Worm (Caenorhabditis elegans): ENCODE results near the gene ZK470.6.
A peak's percentile ranks its signal among the peaks of the same experiment; 100 is the strongest.
"Not testable (repeated sequence)": the region's sequence is repeated elsewhere in the genome, so short reads cannot be mapped to it uniquely, and the experiment has no call there.

The ZK470.6 gene

DNA sequence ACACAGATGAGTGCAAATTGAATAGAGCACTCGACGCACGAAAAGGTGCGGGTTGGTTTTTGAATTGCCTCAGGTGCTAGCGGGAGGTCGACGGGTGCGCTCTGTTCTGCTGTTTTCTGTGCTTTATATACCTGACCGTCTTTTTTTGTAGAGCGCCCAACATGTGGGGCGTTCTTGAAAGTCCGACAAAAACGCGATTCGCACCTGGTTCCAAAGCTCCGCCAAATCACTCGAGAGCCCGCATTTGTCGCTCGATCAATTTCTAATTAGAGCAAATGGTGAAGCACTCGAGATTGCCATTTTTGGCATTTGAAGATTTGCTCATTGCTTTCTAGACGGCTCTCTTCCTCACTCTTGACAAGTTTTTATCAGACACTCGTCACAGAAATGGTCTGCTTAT is at the start of gene ZK470.6:
Gene ZK470.6 (minus strand): TSS at position 101 of the 400 bp plus-strand sequence.
- no peak for TF ChIP-seq unc-62 (GFP tag; optimal IDR thresholded peaks at IDR 0.05)

DNA sequence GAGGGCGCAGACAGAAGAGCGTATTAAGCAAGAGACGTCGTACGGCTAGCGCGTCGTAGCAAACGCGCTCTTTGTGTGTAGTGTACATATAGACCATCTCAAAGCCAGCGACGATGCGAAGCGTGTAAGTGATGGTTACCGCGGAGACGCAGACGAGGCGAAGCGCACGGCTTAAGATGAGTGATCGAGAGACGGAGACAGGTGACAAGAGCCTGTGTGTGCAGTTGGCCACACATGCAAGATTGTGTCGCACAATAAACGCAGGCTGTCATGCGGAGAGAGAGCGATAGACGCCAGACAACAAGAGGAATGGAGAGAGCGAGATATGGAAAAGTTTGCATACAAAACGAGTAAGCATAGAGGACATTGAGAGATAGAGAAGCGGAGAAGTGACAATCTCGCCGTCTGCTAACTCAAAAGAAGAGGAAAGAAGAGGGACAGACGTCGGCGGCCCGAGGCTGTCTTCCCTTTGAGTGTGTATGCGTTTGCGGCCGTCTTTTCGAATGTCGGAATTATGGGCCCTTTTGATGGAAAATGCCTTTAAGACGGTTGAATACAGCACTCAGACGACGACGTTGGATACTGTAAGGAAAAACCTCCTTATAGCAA is 45.6 kb upstream of the ZK470.6 start:
- no peak for TF ChIP-seq unc-62 (GFP tag; optimal IDR thresholded peaks at IDR 0.05)

DNA sequence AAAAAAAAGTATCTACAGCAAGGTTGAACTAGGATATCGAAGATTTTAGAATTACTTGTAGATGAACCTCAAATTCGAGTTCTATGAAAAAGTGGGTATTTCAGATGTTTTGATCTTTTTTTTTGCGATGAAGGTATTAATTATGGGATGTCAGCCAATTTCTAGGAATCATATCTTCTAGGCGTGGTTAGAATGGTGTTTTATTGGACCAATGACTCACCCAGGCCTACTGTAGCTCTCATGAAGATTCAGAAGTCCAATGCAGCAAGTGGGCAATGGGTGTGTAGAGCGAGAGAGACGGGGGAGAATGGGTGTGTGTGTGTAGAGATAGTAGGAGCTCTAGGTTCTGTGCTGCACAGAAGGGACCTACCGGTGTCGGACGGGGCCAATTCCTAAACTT is 44.9 kb upstream of the ZK470.6 start:
- TF ChIP-seq unc-62 (GFP tag; optimal IDR thresholded peaks at IDR 0.05), result no peak

DNA sequence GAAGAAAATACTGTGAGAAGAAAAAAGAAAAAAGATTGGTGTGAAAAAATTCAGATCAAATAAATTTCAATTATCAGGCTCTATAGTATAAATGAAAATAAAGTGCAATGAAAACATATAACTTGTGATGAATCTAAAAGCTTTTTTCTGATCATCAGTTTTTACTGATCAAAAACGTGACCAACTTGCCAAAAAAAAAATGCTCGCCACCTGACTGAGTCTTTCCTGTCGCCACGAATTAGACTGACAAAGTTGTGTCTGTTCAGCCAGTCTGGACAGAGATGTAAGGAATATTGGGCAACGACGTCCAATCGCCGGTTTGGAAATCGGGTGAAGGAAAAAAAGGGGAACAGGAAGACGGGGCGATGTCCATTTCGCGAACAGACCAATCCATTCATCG is 42.2 kb upstream of the ZK470.6 start:
- no peak for TF ChIP-seq unc-62 (GFP tag; optimal IDR thresholded peaks at IDR 0.05)

DNA sequence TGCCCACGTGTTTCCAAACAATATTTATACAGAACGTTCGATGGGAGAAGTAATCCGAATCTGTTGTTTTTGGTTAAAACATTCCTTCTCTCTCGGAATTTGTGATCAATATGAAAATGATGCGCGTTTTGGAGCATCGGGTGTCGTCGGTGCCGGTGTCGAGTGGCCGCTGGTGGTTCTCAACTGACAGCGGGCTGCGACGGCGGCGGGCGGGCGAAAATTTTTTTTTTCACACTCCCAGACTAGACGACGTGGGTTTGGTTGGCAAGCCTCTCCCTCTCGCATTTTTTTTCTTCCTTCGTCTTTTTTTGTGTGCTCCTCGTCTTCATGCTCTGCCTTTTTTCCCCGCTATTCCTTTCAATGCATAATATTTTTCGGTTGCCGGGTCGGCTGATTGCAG is 40.9 kb upstream of the ZK470.6 start, which contains the start of gene W01H2.2:
Gene W01H2.2 (minus strand): TSS at position 285 of the 400 bp plus-strand sequence.
- no peak for TF ChIP-seq unc-62 (GFP tag; optimal IDR thresholded peaks at IDR 0.05)

DNA sequence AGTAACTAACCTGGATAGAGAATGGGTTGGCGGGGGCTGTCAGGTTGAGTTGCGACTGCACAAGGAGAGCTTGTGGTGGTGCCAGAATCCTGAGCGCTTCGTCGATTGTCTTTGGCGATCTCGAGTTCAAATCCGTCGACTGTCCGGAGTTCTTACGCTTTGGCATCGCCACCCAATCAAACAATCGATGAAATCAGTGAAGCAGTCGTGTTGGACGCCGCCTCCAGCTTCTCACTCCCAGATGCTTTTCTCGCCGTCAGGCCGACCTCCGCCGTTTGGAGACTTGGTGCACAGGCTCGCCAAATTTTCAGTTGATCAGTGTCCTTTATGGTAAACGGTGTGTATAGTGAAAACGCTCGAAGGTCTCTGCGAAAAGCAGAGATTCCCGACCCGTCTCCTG is 39.6 kb upstream of the ZK470.6 start, which contains the start of the genes F20B6.10 and hpk-1:
Gene F20B6.10 (minus strand): TSS at position 303 of the 400 bp plus-strand sequence.
Gene hpk-1 (minus strand): TSS at position 397 of the 400 bp plus-strand sequence.
- no peak for TF ChIP-seq unc-62 (GFP tag; optimal IDR thresholded peaks at IDR 0.05)

DNA sequence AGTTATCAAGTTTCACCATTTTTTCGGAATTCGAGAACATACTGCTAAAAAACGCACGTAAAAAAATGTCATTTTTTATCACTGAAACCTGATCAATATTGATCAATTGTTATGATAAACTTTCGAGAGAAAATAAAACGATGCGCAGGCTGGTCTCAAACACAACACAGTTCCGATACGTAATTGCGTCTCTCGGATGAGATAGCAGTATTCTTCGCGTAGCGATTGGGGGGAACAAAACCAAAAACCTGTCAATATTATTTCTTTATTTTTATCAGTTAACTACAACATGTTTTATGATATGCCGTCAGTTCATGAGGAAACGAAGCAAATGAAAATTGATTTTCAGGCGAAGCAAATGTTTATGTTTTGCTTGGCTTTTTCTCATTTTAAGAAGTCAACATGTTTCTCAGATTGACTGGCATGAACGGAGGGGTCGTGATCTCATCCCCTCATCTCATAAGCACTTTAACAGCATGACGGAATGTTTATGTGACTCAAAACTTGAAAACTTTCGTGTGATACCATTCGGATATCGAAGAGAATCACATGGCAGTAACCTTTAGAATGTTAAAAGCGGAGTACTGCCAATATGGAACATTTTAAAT is 38.3 kb upstream of the ZK470.6 start:
- TF ChIP-seq unc-62 (GFP tag; optimal IDR thresholded peaks at IDR 0.05), result no peak

DNA sequence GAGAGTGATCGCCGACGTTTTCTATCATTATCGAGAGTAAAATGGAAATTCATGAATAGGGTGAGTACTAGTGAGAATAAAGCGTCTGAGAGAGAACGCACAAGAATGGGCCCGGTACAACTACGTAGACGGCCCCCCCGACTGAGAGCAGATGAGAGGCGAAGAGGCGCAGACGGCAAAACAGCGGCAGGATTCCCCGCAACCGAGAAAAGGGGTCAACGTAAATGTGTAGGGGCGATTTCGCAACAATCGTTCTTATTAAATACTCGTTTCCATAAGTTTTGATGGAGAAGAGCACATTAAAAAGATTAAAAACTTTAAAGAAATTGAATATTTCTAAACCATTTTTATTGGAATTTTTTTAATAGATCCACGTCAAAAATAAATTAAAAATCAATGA is 37.3 kb upstream of the ZK470.6 start:
- no peak for TF ChIP-seq unc-62 (GFP tag; optimal IDR thresholded peaks at IDR 0.05)

DNA sequence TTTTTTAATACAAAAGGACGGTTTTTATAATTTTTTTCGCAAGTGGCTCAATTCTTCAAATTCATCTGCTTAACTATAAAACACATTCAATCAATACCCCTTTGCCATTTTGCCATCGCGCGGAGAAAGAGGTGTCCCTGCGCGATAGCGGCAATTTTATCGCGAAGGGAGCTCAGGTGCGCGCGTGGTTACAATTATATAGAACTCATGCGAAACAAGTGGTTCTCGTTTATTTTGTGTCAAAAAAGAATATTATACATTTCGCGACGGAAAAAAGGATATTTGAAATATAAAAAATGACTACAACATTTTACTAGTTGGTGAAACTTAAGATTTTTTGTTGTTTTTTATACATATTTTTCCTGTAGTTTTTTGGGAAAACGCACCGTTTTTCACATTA is 31.8 kb upstream of the ZK470.6 start:
- TF ChIP-seq unc-62 (GFP tag; optimal IDR thresholded peaks at IDR 0.05), result peak; percentile 62

DNA sequence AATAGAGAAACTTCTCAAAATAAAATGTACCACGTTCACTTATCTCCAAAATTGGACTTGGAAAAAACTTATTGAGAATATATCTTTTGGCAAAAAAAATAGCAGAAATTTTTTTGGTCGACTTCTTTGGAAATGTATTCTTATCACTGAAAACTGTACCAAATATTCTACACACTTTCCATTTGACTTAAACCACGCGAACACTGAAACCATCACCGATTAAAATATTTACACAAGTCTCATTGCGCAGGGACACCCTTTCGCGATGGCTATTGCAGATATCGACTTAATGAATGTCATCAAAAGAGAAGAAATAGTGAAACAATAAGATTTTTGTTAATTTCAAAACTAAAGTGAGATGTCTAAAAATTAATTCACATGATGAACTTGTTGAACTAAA is 31.2 kb upstream of the ZK470.6 start:
- TF ChIP-seq unc-62 (GFP tag; optimal IDR thresholded peaks at IDR 0.05), result no peak

DNA sequence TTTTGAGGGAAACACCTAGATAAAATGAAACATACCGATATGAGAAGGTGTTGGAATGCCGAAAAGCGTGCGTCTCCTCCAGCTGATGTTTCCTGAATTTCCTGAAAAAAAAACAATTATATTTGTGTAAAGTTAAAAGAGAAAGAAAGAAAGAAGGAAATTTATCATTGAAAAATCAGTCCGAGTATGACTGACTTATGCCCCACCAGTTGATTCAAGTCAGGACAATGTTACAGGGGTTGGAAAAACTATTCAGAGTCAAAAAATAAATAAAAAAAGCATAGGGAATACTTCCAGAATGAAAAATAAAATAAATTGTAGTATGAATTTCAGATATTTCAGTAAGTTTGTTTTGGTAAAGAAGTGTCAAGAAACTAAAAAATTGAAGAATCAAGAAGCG is 30.1 kb upstream of the ZK470.6 start, which contains the start of gene F20B6.9:
Gene F20B6.9 (minus strand): TSS at position 101 of the 400 bp plus-strand sequence.
- not testable (repeated sequence) for TF ChIP-seq unc-62 (GFP tag; optimal IDR thresholded peaks at IDR 0.05)

DNA sequence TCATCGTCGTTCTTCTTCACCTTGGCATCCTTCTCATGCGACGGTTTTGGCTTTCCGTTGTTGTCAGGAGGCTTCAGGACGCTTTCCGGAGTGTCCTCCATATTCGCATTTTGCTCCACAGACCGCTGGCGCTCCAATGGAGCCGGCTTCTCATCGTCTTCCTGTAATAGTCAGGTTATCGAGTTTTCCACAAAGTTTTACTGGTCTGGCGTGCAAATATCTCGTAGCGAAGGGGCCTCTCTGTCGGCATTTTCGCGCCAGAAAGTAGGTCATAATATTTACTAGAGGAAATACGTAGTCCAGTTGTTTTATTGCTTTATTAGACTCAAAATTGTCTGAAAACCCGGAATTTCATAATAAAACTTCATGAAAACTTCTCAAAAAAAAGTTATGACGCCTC is 24.8 kb upstream of the ZK470.6 start, which contains the start of gene F20B6.6:
Gene F20B6.6 (minus strand): TSS at position 101 of the 400 bp plus-strand sequence.
- not testable (repeated sequence) for TF ChIP-seq unc-62 (GFP tag; optimal IDR thresholded peaks at IDR 0.05)

DNA sequence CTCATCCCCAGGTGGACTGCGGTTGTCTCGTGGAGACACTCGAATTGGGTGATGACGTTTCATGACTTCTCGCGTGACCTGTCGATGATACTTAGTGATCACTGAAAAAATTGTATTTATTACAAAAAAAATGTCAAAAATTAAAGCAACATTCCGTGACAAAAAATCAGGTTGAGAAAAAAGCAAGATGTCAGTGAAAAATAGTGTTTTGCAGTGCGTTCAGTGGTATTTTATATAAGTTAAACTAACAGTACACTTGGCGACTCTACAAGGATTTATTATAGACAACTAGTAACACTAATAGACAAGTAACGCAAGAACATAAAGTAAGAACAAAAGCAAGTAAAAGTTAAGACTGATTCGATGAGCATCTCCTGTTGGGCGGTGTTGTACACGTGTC is 22.5 kb upstream of the ZK470.6 start, which contains the start of gene F20B6.5:
Gene F20B6.5 (minus strand): TSS at position 101 of the 400 bp plus-strand sequence.
- TF ChIP-seq unc-62 (GFP tag; optimal IDR thresholded peaks at IDR 0.05), result not testable (repeated sequence)

DNA sequence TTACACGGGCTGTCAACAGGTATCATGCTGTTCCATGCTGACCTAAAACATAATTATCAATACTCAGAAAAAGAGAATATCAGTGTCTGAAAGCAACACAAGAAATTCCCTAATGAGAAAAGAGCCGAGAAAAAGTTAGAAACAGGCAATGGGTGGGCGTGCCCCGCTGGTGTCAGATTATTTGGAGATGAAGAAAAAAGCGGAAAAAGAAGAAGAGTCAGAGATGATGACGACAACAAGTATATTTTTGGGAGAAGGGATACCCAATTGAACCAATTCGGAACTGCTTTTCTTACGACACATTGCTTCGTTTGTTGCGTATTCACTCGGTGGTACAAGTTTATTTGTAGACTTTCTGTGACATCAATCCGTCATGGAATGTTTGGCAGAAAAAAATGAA is 19.1 kb upstream of the ZK470.6 start, which contains the start of gene F20B6.4:
Gene F20B6.4 (minus strand): TSS at position 101 of the 400 bp plus-strand sequence.
- TF ChIP-seq unc-62 (GFP tag; optimal IDR thresholded peaks at IDR 0.05), result no peak

DNA sequence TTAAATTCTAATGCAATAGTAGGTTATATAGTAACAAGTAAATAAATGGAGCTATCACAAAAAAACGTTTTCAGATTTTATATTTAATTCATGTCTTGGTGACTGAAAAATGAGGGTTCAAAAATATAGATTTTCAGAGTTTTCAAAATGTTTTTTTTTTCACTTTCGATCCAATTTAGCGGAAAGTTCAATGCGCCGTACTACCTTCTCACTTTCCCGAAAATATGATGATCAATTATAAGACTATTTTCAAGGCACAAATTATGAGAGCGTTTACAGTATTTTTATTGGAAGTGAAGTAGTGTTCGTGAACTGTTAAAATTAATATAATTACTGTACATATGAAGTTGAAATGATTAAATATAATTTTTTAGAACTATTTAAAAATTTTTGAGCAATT is 15.8 kb upstream of the ZK470.6 start:
- no peak for TF ChIP-seq unc-62 (GFP tag; optimal IDR thresholded peaks at IDR 0.05)

DNA sequence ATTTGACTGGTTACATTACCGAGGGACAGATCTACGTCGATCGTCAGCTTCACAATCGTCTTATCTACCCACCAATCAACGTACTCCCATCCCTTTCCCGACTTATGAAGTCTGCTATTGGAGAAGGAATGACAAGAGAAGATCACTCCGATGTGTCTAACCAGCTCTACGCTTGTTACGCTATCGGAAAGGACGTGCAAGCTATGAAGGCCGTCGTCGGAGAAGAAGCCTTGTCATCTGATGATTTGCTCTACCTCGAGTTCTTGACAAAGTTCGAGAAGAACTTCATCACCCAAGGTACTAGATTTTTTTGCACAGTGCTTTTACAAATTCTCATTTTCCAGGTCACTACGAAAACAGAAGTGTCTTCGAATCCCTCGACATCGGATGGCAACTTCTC is 14.9 kb upstream of the ZK470.6 start:
- TF ChIP-seq unc-62 (GFP tag; optimal IDR thresholded peaks at IDR 0.05), result no peak
